Worm (Caenorhabditis elegans) whole organism, late embryonic: ENCODE data around the gene srv-3.

Experiments used
- ama-1 ChIP-seq: fragments of 150-350 bp; optimal IDR thresholded peaks from 2 replicates; lab custom pipeline; 2014
- nfya-1 ChIP-seq: sonication (generic microtip); optimal IDR thresholded peaks from 2 replicates; lab custom pipeline; 2017; ENCODE audit warnings: missing genetic modification characterization, mild to moderate bottlenecking, missing compliant biosample characterization, antibody characterized with exemption, moderate library complexity
- nhr-11 ChIP-seq: fragments of 150-350 bp; optimal IDR thresholded peaks from 2 replicates; lab custom pipeline; 2014; ENCODE audit warnings: missing biosample characterization, missing genetic modification characterization
- pqm-1 ChIP-seq: sonication (generic microtip); optimal IDR thresholded peaks from 2 replicates; lab custom pipeline; 2016; ENCODE audit warnings: missing genetic modification characterization, missing compliant biosample characterization

ce11 chrV:19730280-19730679 lies 21.5 kb upstream of the srv-3 start, which contains the start of gene Y116F11A.1:
- no peak for TF ChIP-seq ama-1 (lab: Kevin White, UChicago)
- TF ChIP-seq pqm-1 (tag; lab: Kevin White, UChicago) = no peak
- no peak for TF ChIP-seq nhr-11 (tag; lab: Kevin White, UChicago)
- no peak for TF ChIP-seq nfya-1
